Worm (Caenorhabditis elegans): ENCODE results near the gene M88.3.

Gene M88.3

DNA sequence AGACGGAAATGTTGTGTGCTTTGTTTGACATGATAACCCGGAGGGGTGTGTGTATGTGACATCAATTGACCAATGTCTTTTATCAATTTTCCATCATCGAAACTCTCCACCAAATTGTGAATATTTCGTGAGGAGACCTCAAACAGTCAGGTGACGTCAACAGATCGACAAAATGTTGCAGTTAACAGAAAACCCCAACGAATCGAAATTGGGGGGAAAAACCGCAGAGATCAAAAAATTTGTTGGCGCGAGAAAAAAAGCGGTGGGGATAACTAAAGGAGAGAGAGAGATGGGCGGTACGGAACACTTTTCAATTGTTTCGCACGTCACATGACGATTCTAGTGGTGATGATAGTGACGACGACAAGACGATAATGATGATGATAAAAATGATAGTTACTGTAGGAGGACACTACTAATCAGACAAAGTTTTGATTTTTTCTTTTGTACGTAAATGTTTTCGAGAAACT is 50.3 kb downstream of the M88.3 start (continued):
- peak; percentile 92 for TF ChIP-seq aha-1 (tag)
- peak; percentile 77 for TF ChIP-seq nhr-48 (tag; optimal IDR thresholded peaks at IDR 0.05)
- peak; percentile 90 for TF ChIP-seq hlh-11 (tag; optimal IDR thresholded peaks at IDR 0.05)
- no peak for TF ChIP-seq duxl-1 (tag; optimal IDR thresholded peaks at IDR 0.05; ENCODE audit: poor library complexity)
- TF ChIP-seq unc-39 (tag; optimal IDR thresholded peaks at IDR 0.05): no peak
- TF ChIP-seq nhr-77 (tag; optimal IDR thresholded peaks at IDR 0.05): peak; percentile 59
- no peak for TF ChIP-seq gei-8 (GFP tag; optimal IDR thresholded peaks at IDR 0.05)
- no peak; the same call in 1 of the 2 replicates for TF ChIP-seq madf-9 (GFP tag; conservative IDR thresholded peaks at IDR 0.05)
- TF ChIP-seq ceh-20 (GFP tag; IDR thresholded peaks at IDR 0.05): no peak
- no peak for TF ChIP-seq madf-5 (GFP tag; IDR thresholded peaks at IDR 0.05)
- no peak for TF ChIP-seq nhr-237 (tag; optimal IDR thresholded peaks at IDR 0.05)
- TF ChIP-seq T20F7.1 (GFP tag; optimal IDR thresholded peaks at IDR 0.05): peak; percentile 1
- TF ChIP-seq vab-7 (GFP tag; IDR thresholded peaks at IDR 0.05): no peak
- no peak for TF ChIP-seq ctbp-1 (GFP tag; IDR thresholded peaks at IDR 0.05)
